Worm (Caenorhabditis elegans): ENCODE measurements around the gene srx-128.
A peak's percentile ranks its signal among the peaks of the same experiment; 100 is the strongest.

Gene srx-128

DNA sequence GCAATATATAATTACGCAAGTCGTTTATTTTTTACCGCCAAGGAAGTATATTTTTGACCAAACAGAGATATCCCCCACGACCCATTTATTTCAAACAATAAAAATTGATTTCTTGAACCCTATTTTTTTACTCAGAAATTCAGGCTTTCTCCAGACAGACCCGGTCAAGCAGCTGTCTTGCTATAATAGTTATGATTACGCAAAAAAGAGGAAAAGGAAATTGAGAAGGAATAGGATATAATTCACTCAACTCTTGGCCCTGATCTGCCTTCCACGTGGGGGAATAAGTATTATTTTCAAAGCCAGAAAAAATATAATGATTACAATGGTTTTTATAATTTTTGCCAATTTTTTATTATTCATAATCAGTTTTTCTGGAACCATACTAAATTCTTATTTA lies 19.9 kb downstream of the srx-128 start, which contains the start of gene srx-136:
Gene srx-136, plus strand, starts transcription at position 301 of the 400 bp plus-strand sequence.
- TF ChIP-seq dmd-9 (GFP tag; IDR thresholded peaks at IDR 0.05) (no peak), F44E2.7 (GFP tag; IDR thresholded peaks at IDR 0.05) (no peak), nhr-77 (tag; optimal IDR thresholded peaks at IDR 0.05) (no peak), egl-43 (GFP tag; IDR thresholded peaks at IDR 0.05) (no peak), nhr-41 (GFP tag; IDR thresholded peaks at IDR 0.05) (no peak), sdz-12 (GFP tag; optimal IDR thresholded peaks at IDR 0.05) (no peak), spr-1 (tag; optimal IDR thresholded peaks at IDR 0.05) (no peak), lsy-2 (tag; optimal IDR thresholded peaks at IDR 0.05) (no peak), nhr-48 (tag; optimal IDR thresholded peaks at IDR 0.05) (no peak), unc-130 (GFP tag; optimal IDR thresholded peaks at IDR 0.05) (no peak), dve-1 (tag; optimal IDR thresholded peaks at IDR 0.05; ENCODE audit: insufficient read depth) (no peak), madf-9 (GFP tag; conservative IDR thresholded peaks at IDR 0.05) (no peak), rbr-2 (tag; optimal IDR thresholded peaks at IDR 0.05) (no peak), ceh-20 (GFP tag; IDR thresholded peaks at IDR 0.05) (no peak), Y75B8A.6 (GFP tag; IDR thresholded peaks at IDR 0.05) (no peak), vab-7 (GFP tag; IDR thresholded peaks at IDR 0.05) (no peak)

DNA sequence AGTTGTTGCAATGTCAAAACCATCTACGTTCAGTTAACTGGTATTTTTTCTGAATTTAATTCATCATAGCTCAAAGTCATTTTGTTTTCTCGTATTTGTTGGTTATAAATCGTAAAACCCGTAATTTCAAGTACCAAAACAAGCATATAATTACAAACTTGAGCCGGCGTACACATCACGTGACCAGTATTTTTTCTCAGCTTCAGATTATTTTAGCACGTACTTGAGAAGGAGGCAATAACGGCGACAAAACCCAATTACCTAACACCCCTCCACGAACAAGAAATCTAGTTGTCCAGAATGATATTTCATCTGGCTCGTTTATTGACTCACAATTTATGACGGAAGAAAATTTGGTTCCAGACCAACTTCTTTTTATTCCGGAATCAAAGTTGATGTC lies 21.6 kb downstream of the srx-128 start, which contains the start of gene srx-135:
Gene srx-135, plus strand, starts transcription at position 301 of the 400 bp plus-strand sequence.
- TF ChIP-seq zip-2 (tag; optimal IDR thresholded peaks at IDR 0.05), result no peak

DNA sequence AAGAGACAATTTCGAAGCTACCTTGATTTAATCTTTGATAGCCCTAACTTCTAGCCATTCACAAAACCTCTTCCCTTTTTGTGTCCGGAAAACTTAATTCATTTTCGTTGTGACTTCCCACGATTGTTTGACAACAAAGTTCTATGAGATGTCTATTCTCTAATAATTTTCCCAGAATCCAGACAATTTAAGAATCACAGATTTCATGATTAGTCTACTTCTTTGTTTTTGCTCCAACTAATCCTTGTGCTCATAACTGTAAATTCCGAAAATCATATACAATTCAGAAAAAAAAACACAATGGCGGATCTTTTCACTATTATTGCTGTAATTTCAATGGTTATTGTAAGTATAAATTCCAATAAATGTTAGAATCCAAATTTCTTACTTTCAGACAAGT lies 25.2 kb downstream of the srx-128 start, which contains the start of gene srx-137:
Gene srx-137, plus strand, starts transcription at position 301 of the 400 bp plus-strand sequence.
- no peak for TF ChIP-seq rbr-2 (tag; optimal IDR thresholded peaks at IDR 0.05)
- TF ChIP-seq egl-43 (GFP tag; IDR thresholded peaks at IDR 0.05), result no peak
- no peak for TF ChIP-seq unc-62 (GFP tag; optimal IDR thresholded peaks at IDR 0.05 in 1 of 2)
- TF ChIP-seq unc-62 (tag; optimal IDR thresholded peaks at IDR 0.05), result no peak
- TF ChIP-seq ceh-62 (tag; optimal IDR thresholded peaks at IDR 0.05), result no peak

DNA sequence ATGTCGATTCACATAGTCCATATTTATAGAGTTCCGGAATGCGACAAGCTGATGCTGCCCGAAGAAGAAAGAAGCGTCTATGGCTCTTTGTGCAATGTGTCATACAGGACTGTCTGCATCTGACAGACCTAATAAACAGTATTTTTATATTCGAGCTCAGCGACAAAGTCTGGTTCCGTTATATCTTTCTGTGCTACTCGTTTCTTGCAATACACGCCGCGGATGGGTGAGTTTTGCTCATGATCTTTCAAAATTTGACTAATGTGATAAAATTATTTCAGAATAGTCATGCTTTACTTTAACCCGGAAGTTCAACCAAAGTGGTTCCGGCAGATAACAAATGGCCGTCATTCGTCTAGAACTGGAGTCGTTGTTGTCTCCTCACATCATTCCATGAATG lies 26.4 kb downstream of the srx-128 start:
- TF ChIP-seq unc-62 (GFP tag; optimal IDR thresholded peaks at IDR 0.05 in 1 of 2) (peak in 1 of 2 experiments; percentile 55), unc-62 (tag; optimal IDR thresholded peaks at IDR 0.05) (no peak), Y48G9A.11 (GFP tag; IDR thresholded peaks at IDR 0.05) (no peak), aha-1 (tag) (peak; percentile 90), ces-1 (GFP tag; optimal IDR thresholded peaks at IDR 0.05) (no peak), F26F4.8 (GFP tag; conservative IDR thresholded peaks at IDR 0.05) (no peak)

DNA sequence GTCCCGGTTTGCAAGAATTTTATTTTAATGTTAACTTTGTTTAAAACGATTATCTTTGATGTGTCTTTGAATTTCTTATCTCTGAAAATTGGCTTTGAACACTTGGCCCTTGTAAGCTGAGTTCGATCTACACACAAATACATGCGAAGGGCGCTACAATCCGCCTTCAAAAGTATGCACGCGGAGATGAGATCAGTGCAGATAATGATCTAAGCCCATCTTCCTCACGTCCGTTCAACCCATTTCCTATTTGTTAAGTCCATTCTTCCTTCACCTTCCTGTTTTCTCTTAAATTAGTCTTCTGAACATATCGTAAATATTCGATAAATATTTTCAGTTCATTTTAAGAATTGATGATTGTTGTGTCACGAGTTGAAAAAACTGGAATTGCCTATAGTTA lies 29.1 kb downstream of the srx-128 start, which contains the start of gene nhr-175:
Gene nhr-175, plus strand, starts transcription at position 339 of the 400 bp plus-strand sequence.
- TF ChIP-seq nhr-11 (tag; optimal IDR thresholded peaks at IDR 0.05) (no peak), snpc-1.2 (GFP tag; IDR thresholded peaks at IDR 0.05) (no peak), F26F4.8 (GFP tag; conservative IDR thresholded peaks at IDR 0.05) (no peak), zip-2 (tag; optimal IDR thresholded peaks at IDR 0.05) (no peak), nhr-76 (tag; optimal IDR thresholded peaks at IDR 0.05) (no peak), jun-1 (tag; optimal IDR thresholded peaks at IDR 0.05) (no peak)

DNA sequence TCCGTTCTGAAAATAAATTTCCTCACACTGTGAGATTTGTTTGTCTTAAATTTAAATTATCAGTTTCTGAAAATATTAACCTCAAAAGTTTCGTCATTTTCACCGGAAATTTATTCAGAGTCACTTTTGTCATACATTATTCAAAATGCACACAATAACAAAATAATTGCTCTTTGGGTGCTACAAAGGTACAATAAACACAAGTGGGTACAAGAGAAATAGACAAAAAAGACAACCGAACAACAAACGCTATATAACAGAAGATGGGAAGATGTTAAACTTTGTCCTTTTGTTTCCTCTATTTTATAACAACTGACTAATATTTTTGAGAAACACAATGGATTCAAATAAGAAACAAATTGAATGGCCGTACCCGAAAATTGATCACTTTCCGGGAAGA lies 32.3 kb downstream of the srx-128 start:
- TF ChIP-seq nhr-28 (tag; optimal IDR thresholded peaks at IDR 0.05) (peak; percentile 89), aly-2 (tag; optimal IDR thresholded peaks at IDR 0.05) (no peak), dpl-1 (GFP tag; optimal IDR thresholded peaks at IDR 0.05) (no peak), unc-130 (GFP tag; optimal IDR thresholded peaks at IDR 0.05) (no peak), Y105C5A.15 (GFP tag; IDR thresholded peaks at IDR 0.05) (no peak), nhr-11 (tag; optimal IDR thresholded peaks at IDR 0.05) (peak; percentile 100), spr-3 (GFP tag; optimal IDR thresholded peaks at IDR 0.05) (no peak), cey-2 (tag; optimal IDR thresholded peaks at IDR 0.05; ENCODE audit: borderline replicate concordance, insufficient read depth) (no peak), ceh-44 (GFP tag; IDR thresholded peaks at IDR 0.05) (no peak)
